Worm (Caenorhabditis elegans): Measurements from ENCODE around the gene pqn-83.
A peak's percentile ranks its signal among the peaks of the same experiment; 100 is the strongest.

Gene pqn-83

DNA sequence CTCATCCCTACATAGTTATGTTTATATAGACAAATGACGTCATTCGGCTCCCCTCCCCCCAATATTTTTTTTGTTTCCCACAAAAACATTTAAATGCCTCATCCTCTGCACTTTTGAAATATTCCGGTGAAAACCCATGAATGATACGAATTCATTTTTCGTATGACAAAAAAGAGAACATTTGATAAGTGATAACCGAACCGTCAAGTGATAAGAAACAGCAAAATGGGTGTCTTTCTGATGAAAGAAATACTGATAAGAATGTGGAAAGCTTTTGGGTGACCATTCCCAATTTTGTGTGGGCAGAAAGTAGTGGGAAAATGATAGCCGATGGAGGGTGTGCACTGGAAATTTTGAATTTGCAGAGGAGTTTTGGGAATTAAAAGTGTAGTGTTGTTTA, 39.9 kb downstream of the pqn-83 start:
- TF ChIP-seq him-1 (tag; optimal IDR thresholded peaks at IDR 0.05) (no peak), dao-5 (tag; optimal IDR thresholded peaks at IDR 0.05) (no peak), W03F9.2 (tag; optimal IDR thresholded peaks at IDR 0.05) (no peak)

DNA sequence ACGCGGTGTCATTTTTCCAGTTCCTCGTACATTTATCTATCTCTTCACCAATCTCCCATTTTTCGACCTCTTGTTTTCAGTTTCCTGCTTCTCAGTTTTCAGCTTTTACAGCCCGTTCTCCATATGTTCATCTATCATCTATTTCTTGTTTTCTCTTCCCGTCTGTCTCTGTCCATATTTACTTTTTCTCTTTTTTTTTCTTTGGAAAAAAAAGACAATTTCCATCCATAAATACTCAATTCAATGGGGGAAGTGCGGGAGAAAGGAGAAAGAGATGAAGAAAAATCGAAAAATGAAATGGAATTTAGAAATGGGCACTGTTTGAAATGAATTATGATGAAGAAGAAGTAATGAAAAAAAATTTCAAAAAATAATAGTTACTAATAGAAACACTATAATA, 41.1 kb downstream of the pqn-83 start:
- TF ChIP-seq dao-5 (tag; optimal IDR thresholded peaks at IDR 0.05) = no peak
- no peak for TF ChIP-seq W03F9.2 (tag; optimal IDR thresholded peaks at IDR 0.05)
- peak; percentile 18 for TF ChIP-seq him-1 (tag; optimal IDR thresholded peaks at IDR 0.05)

ce11 chrIII:13056735-13057134, 42.5 kb downstream of the pqn-83 start:
- TF ChIP-seq him-1 (tag; optimal IDR thresholded peaks at IDR 0.05) (no peak), dao-5 (tag; optimal IDR thresholded peaks at IDR 0.05) (no peak), W03F9.2 (tag; optimal IDR thresholded peaks at IDR 0.05) (no peak)

ce11 chrIII:13056230-13056629, 43.0 kb downstream of the pqn-83 start:
- no peak for TF ChIP-seq him-1 (tag; optimal IDR thresholded peaks at IDR 0.05)
- no peak for TF ChIP-seq W03F9.2 (tag; optimal IDR thresholded peaks at IDR 0.05)
- no peak for TF ChIP-seq dao-5 (tag; optimal IDR thresholded peaks at IDR 0.05)

DNA sequence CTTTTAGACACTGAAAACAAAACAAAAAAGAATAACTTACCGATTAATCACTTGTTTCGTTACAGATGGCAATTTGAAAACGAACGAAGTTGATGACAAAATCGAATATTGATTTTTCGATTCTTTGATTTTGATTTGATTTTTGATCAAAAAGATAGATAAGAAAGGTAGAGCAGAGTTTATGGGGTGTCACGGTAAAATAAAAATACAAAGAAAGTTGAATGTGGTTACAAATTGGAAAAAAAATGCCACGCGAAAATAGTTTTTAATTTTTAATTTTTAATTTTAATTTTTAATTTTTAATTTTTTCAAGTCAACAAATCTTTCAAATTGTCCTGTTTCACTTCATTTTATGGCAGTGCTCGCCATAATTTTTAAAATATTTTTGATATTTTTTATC, 43.9 kb downstream of the pqn-83 start, which contains the start of gene F54F12.1:
Gene F54F12.1 (minus strand): TSS at position 101 of the 400 bp plus-strand sequence.
- no peak for TF ChIP-seq W03F9.2 (tag; optimal IDR thresholded peaks at IDR 0.05)

ce11 chrIII:13049956-13050355, 49.3 kb downstream of the pqn-83 start:
- no peak for TF ChIP-seq W03F9.2 (tag; optimal IDR thresholded peaks at IDR 0.05)
- TF ChIP-seq dao-5 (tag; optimal IDR thresholded peaks at IDR 0.05) = no peak
- TF ChIP-seq him-1 (tag; optimal IDR thresholded peaks at IDR 0.05) = no peak

ce11 chrIII:13039739-13040138, 59.5 kb downstream of the pqn-83 start, which contains the start of gene F54F12.2:
TSS of gene F54F12.2 (plus strand) at chrIII:13040039.
- TF ChIP-seq dao-5 (tag; optimal IDR thresholded peaks at IDR 0.05) (no peak), him-1 (tag; optimal IDR thresholded peaks at IDR 0.05) (no peak)
